Worm (Caenorhabditis elegans) whole organism, L2 larva: ENCODE results near the gene C39B5.10.

Source experiments
- C34F6.9 ChIP-seq: fragments of 150-350 bp; optimal IDR thresholded peaks from 2 replicates; lab custom pipeline; 2014; ENCODE audit warnings: missing biosample characterization, missing genetic modification characterization
- F13H6.1 ChIP-seq: sonication (generic microtip); optimal IDR thresholded peaks from 2 replicates; lab custom pipeline; 2016; ENCODE audit warnings: missing genetic modification characterization, missing compliant biosample characterization
- R02D3.7 ChIP-seq: fragments of 150-350 bp; optimal IDR thresholded peaks from 2 replicates; lab custom pipeline; 2014; ENCODE audit warnings: missing biosample characterization, missing genetic modification characterization
- Y55F3AM.14 ChIP-seq: fragments of 200-800 bp; sonication (Bioruptor generic); optimal IDR thresholded peaks from 2 replicates; lab custom pipeline; 2018; ENCODE audit warnings: mild to moderate bottlenecking, missing genetic modification characterization, missing compliant biosample characterization
- ZK546.5 ChIP-seq: sonication (generic microtip); optimal IDR thresholded peaks from 2 replicates; lab custom pipeline; 2017; ENCODE audit warnings: missing biosample characterization, missing genetic modification characterization
- alr-1 ChIP-seq: fragments of 150-350 bp; optimal IDR thresholded peaks from 2 replicates; lab custom pipeline; 2014; ENCODE audit warnings: missing biosample characterization, missing genetic modification characterization
- aly-2 ChIP-seq: fragments of 150-350 bp; optimal IDR thresholded peaks from 2 replicates; lab custom pipeline; 2014; ENCODE audit warnings: missing biosample characterization, missing genetic modification characterization
- ama-1 ChIP-seq: fragments of 150-350 bp; optimal IDR thresholded peaks from 2 replicates; lab custom pipeline; 2018; ENCODE audit warnings: inconsistent platforms
- blmp-1 ChIP-seq: sonication (generic microtip); optimal IDR thresholded peaks from 2 replicates; lab custom pipeline; 2017; ENCODE audit warnings: missing genetic modification characterization, mild to moderate bottlenecking, missing compliant biosample characterization, antibody characterized with exemption, moderate library complexity; ENCODE audit not compliant: insufficient read depth
- ceh-16 ChIP-seq: fragments of 150-350 bp; optimal IDR thresholded peaks from 2 replicates; lab custom pipeline; 2014; ENCODE audit warnings: missing biosample characterization, missing genetic modification characterization
- ceh-82 ChIP-seq: fragments of 150-350 bp; optimal IDR thresholded peaks from 2 replicates; lab custom pipeline; 2014; ENCODE audit warnings: missing biosample characterization, missing genetic modification characterization
- crh-2 ChIP-seq: sonication (generic microtip); optimal IDR thresholded peaks from 2 replicates; lab custom pipeline; 2017; ENCODE audit warnings: missing biosample characterization, missing genetic modification characterization
- dmd-4 ChIP-seq: sonication (generic microtip); optimal IDR thresholded peaks from 2 replicates; lab custom pipeline; 2017; ENCODE audit warnings: missing biosample characterization, missing genetic modification characterization
- elt-1 ChIP-seq: fragments of 150-350 bp; optimal IDR thresholded peaks from 2 replicates; lab custom pipeline; 2014; ENCODE audit warnings: missing biosample characterization, missing genetic modification characterization
- gmeb-1 ChIP-seq: fragments of 150-350 bp; optimal IDR thresholded peaks from 2 replicates; lab custom pipeline; 2014; ENCODE audit warnings: missing biosample characterization, missing genetic modification characterization
- mbf-1 ChIP-seq: sonication (generic microtip); optimal IDR thresholded peaks from 2 replicates; lab custom pipeline; 2017; ENCODE audit warnings: missing biosample characterization, missing genetic modification characterization
- mdl-1 ChIP-seq, 2 experiments: fragments of 150-350 bp in 1 of 2; sonication (generic microtip) in 1 of 2; optimal IDR thresholded peaks; 2 replicates each; lab custom pipeline; 2017; ENCODE audit warnings: missing biosample characterization in 2 of 2, missing genetic modification characterization in 2 of 2
- nhr-10 ChIP-seq: sonication (generic microtip); optimal IDR thresholded peaks from 2 replicates; lab custom pipeline; 2017; ENCODE audit warnings: missing biosample characterization, missing genetic modification characterization
- nhr-12 ChIP-seq: fragments of 150-350 bp; optimal IDR thresholded peaks from 2 replicates; lab custom pipeline; 2014; ENCODE audit warnings: missing biosample characterization, missing genetic modification characterization
- nhr-21 ChIP-seq: fragments of 150-350 bp; optimal IDR thresholded peaks from 2 replicates; lab custom pipeline; 2014; ENCODE audit warnings: missing biosample characterization, missing genetic modification characterization
- nhr-23 ChIP-seq: fragments of 150-350 bp; optimal IDR thresholded peaks from 2 replicates; lab custom pipeline; 2014; ENCODE audit warnings: missing biosample characterization, missing genetic modification reagents, missing genetic modification characterization
- nhr-237 ChIP-seq: fragments of 150-350 bp; optimal IDR thresholded peaks from 2 replicates; lab custom pipeline; 2014; ENCODE audit warnings: missing biosample characterization, missing genetic modification characterization
- nhr-25 ChIP-seq: fragments of 150-350 bp; sonication (generic microtip); optimal IDR thresholded peaks from 3 replicates; lab custom pipeline; 2014; ENCODE audit warnings: missing biosample characterization, missing genetic modification characterization
- nhr-6 ChIP-seq: fragments of 150-350 bp; optimal IDR thresholded peaks from 2 replicates; lab custom pipeline; 2014; ENCODE audit warnings: missing biosample characterization, missing genetic modification characterization
- nhr-77 ChIP-seq: fragments of 150-350 bp; optimal IDR thresholded peaks from 2 replicates; lab custom pipeline; 2014; ENCODE audit warnings: missing biosample characterization, missing genetic modification characterization
- peb-1 ChIP-seq: fragments of 150-350 bp; optimal IDR thresholded peaks from 2 replicates; lab custom pipeline; 2014; ENCODE audit warnings: missing biosample characterization, missing genetic modification characterization
- sem-4 ChIP-seq: fragments of 150-350 bp; optimal IDR thresholded peaks from 2 replicates; lab custom pipeline; 2014; ENCODE audit warnings: missing biosample characterization, missing genetic modification reagents, missing genetic modification characterization
- skn-1 ChIP-seq: sonication (generic microtip); optimal IDR thresholded peaks from 2 replicates; lab custom pipeline; 2017; ENCODE audit warnings: missing biosample characterization, missing genetic modification characterization
- sma-3 ChIP-seq: sonication (generic microtip); optimal IDR thresholded peaks from 2 replicates; lab custom pipeline; 2016; ENCODE audit warnings: missing genetic modification reagents, missing genetic modification characterization, missing compliant biosample characterization
- snpc-4 ChIP-seq: fragments of 150-350 bp; optimal IDR thresholded peaks from 2 replicates; lab custom pipeline; 2014; ENCODE audit warnings: missing biosample characterization, missing genetic modification characterization
- unc-55 ChIP-seq: fragments of 150-350 bp; sonication (generic microtip); optimal IDR thresholded peaks from 3 replicates; lab custom pipeline; 2014; ENCODE audit warnings: missing biosample characterization, missing genetic modification reagents, missing genetic modification characterization
- unc-62 ChIP-seq: fragments of 150-350 bp; optimal IDR thresholded peaks from 2 replicates; lab custom pipeline; 2014; ENCODE audit warnings: missing biosample characterization, missing genetic modification reagents, missing genetic modification characterization
- zag-1 ChIP-seq: fragments of 150-350 bp; optimal IDR thresholded peaks from 2 replicates; lab custom pipeline; 2014; ENCODE audit warnings: missing biosample characterization, missing genetic modification characterization
- ztf-1 ChIP-seq: fragments of 200-800 bp; sonication (Bioruptor generic); conservative IDR thresholded peaks from 2 replicates; pipeline ENCODE4 v1.3.6; 2022; ENCODE audit warnings: missing genetic modification characterization, missing compliant biosample characterization
- ztf-11 ChIP-seq: sonication (generic microtip); optimal IDR thresholded peaks from 2 replicates; lab custom pipeline; 2017; ENCODE audit warnings: missing biosample characterization, missing genetic modification characterization
- ztf-4 ChIP-seq: fragments of 150-350 bp; optimal IDR thresholded peaks from 2 replicates; lab custom pipeline; 2014; ENCODE audit warnings: missing biosample characterization, missing genetic modification characterization

C39B5.10 gene

ce11 chrIII:2280569-2280968, 41.1 kb upstream of the C39B5.10 start, which contains the start of gene Y54F10BM.22:
Gene Y54F10BM.22, plus strand, starts transcription at chrIII:2280899.
- TF ChIP-seq ztf-4 (tag; lab: Kevin White, UChicago), result no peak
- TF ChIP-seq dmd-4 (tag; lab: Kevin White, UChicago), result no peak
- no peak for TF ChIP-seq ama-1 (lab: Kevin White, UChicago)
- no peak for TF ChIP-seq unc-55 (GFP tag; lab: Kevin White, UChicago)
- peak; percentile 60 for TF ChIP-seq nhr-25 (tag; lab: Kevin White, UChicago)
- no peak for TF ChIP-seq skn-1 (tag; lab: Kevin White, UChicago)
- no peak for TF ChIP-seq nhr-237
- no peak for TF ChIP-seq sem-4 (tag; lab: Kevin White, UChicago)
- TF ChIP-seq sma-3 (GFP tag; lab: Kevin White, UChicago), result peak; percentile 59
- no peak for TF ChIP-seq C34F6.9 (tag; lab: Kevin White, UChicago)
- no peak for TF ChIP-seq snpc-4
- TF ChIP-seq mbf-1 (tag; lab: Kevin White, UChicago), result no peak
- no peak for TF ChIP-seq Y55F3AM.14 (GFP tag; lab: Kevin White, UChicago)

ce11 chrIII:2279457-2279856, 40.0 kb upstream of the C39B5.10 start, which contains the start of gene Y54F10BM.23:
Gene Y54F10BM.23, minus strand, starts transcription at chrIII:2279557.
- TF ChIP-seq F13H6.1 (tag; lab: Kevin White, UChicago) (no peak), ztf-4 (tag; lab: Kevin White, UChicago) (no peak), ztf-11 (tag; lab: Kevin White, UChicago) (no peak), R02D3.7 (tag; lab: Kevin White, UChicago) (no peak), nhr-12 (tag; lab: Kevin White, UChicago) (no peak), mdl-1 (tag; optimal IDR thresholded peaks at IDR 0.05; lab: Kevin White, UChicago) (no peak), nhr-25 (tag; lab: Kevin White, UChicago) (no peak), nhr-21 (no peak), zag-1 (tag; lab: Kevin White, UChicago) (no peak), C34F6.9 (tag; lab: Kevin White, UChicago) (no peak), skn-1 (tag; lab: Kevin White, UChicago) (no peak), nhr-23 (tag; lab: Kevin White, UChicago) (no peak), blmp-1 (tag; lab: Kevin White, UChicago) (no peak), nhr-237 (no peak), alr-1 (tag; lab: Kevin White, UChicago) (no peak), dmd-4 (tag; lab: Kevin White, UChicago) (no peak), peb-1 (tag; lab: Kevin White, UChicago) (no peak)

ce11 chrIII:2276842-2277241, 37.4 kb upstream of the C39B5.10 start, which contains the start of gene Y54F10BM.21:
Gene Y54F10BM.21, plus strand, starts transcription at chrIII:2277142.
- TF ChIP-seq skn-1 (tag; lab: Kevin White, UChicago), result no peak
- TF ChIP-seq zag-1 (tag; lab: Kevin White, UChicago), result no peak
- TF ChIP-seq ZK546.5 (tag; lab: Kevin White, UChicago), result no peak
- TF ChIP-seq Y55F3AM.14 (GFP tag; lab: Kevin White, UChicago), result no peak
- TF ChIP-seq F13H6.1 (tag; lab: Kevin White, UChicago), result no peak
- no peak for TF ChIP-seq ztf-1 (GFP tag; lab: Robert Waterston, UW)
- TF ChIP-seq elt-1 (tag; lab: Kevin White, UChicago), result no peak
- no peak for TF ChIP-seq nhr-77 (tag; lab: Kevin White, UChicago)
- TF ChIP-seq ceh-82 (tag; lab: Kevin White, UChicago), result no peak
- no peak for TF ChIP-seq peb-1 (tag; lab: Kevin White, UChicago)
- no peak for TF ChIP-seq nhr-23 (tag; lab: Kevin White, UChicago)
- no peak for TF ChIP-seq nhr-237
- no peak for TF ChIP-seq nhr-25 (tag; lab: Kevin White, UChicago)
- no peak for TF ChIP-seq nhr-6 (tag; lab: Kevin White, UChicago)
- no peak for TF ChIP-seq aly-2

DNA sequence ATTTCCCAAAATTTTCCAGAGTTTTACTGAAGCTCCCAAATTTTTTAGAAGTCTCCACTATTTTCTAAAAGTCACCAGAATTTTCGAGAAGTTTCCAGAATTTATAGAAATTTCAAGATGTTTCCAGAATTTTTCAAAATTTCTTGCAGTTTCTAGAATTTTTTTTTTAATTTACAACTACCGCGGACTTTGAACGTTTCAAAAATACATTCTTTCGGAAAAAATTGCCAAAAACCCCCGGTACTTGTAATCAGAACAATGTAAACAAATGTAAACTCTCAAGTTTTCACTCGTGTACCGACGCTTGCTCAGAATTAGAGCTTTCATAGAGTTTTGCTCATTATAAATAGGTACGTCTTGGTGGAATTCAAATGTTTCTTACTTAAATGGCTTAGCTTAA, 33.3 kb upstream of the C39B5.10 start, which contains the start of gene fbxa-39:
Gene fbxa-39 (plus strand): TSS at position 301 of the 400 bp plus-strand sequence.
- TF ChIP-seq nhr-77 (tag; lab: Kevin White, UChicago) (no peak), gmeb-1 (no peak), C34F6.9 (tag; lab: Kevin White, UChicago) (no peak), zag-1 (tag; lab: Kevin White, UChicago) (no peak), ceh-16 (tag; lab: Kevin White, UChicago) (no peak), unc-62 (GFP tag; lab: Kevin White, UChicago) (no peak), ztf-4 (tag; lab: Kevin White, UChicago) (no peak), sma-3 (GFP tag; lab: Kevin White, UChicago) (no peak), nhr-21 (no peak), ceh-82 (tag; lab: Kevin White, UChicago) (no peak), F13H6.1 (tag; lab: Kevin White, UChicago) (no peak), crh-2 (tag; lab: Kevin White, UChicago) (no peak), nhr-23 (tag; lab: Kevin White, UChicago) (no peak), nhr-10 (tag; lab: Kevin White, UChicago) (no peak), nhr-12 (tag; lab: Kevin White, UChicago) (no peak), elt-1 (tag; lab: Kevin White, UChicago) (no peak), nhr-6 (tag; lab: Kevin White, UChicago) (no peak), ztf-1 (GFP tag; lab: Robert Waterston, UW) (no peak)
